In genomic region chr2L:19492934-19493686, dm6 we compare ENCODE assay signal across 5 fruit fly cellular contexts.
TF ChIP-seq lines count a peak whose summit lies in the region.

Gene swm (plus strand): TSS chr2L:19493251.
Gene Ctu2 (minus strand): TSS chr2L:19493253.

- TF ChIP-seq CTCF in whole organism, embryonic (GFP tag; optimal IDR thresholded peaks at IDR 0.05; lab: Kevin White, UChicago) = no peak

TF ChIP-seq in whole organism, adult, 20 proteins besides CTCF, POLR2A, EP300 and RAD21 (continues in another document):
- TF ChIP-seq CG12768 (GFP tag; optimal IDR thresholded peaks at IDR 0.05; lab: Kevin White, UChicago) (peak; percentile 74), cic (GFP tag; optimal IDR thresholded peaks at IDR 0.05; lab: Kevin White, UChicago) (no peak), pad (GFP tag; optimal IDR thresholded peaks at IDR 0.05; lab: Kevin White, UChicago) (peak; percentile 38), CG7101 (tag; optimal IDR thresholded peaks at IDR 0.05; lab: Kevin White, UChicago) (peak; percentile 85), toe (GFP tag; optimal IDR thresholded peaks at IDR 0.05; lab: Kevin White, UChicago) (no peak), cnc (optimal IDR thresholded peaks at IDR 0.05; lab: Kevin White, UChicago) (no peak), Clk (GFP tag; optimal IDR thresholded peaks at IDR 0.05; lab: Kevin White, UChicago) (peak; percentile 36), bab1 (GFP tag; optimal IDR thresholded peaks at IDR 0.05; lab: Kevin White, UChicago) (peak; percentile 78), Hr96 (GFP tag; optimal IDR thresholded peaks at IDR 0.05; lab: Kevin White, UChicago) (peak; percentile 11), CG33017 (tag; optimal IDR thresholded peaks at IDR 0.05; lab: Kevin White, UChicago) (peak; percentile 59), CG7045 (GFP tag; optimal IDR thresholded peaks at IDR 0.05; lab: Kevin White, UChicago) (peak; percentile 60), CG14711 (tag; optimal IDR thresholded peaks at IDR 0.05; lab: Kevin White, UChicago) (peak; percentile 81), Crg-1 (GFP tag; optimal IDR thresholded peaks at IDR 0.05; lab: Kevin White, UChicago) (peak; percentile 46), Mnt (GFP tag; optimal IDR thresholded peaks at IDR 0.05; lab: Kevin White, UChicago) (peak; percentile 37), tj (GFP tag; optimal IDR thresholded peaks at IDR 0.05; lab: Kevin White, UChicago) (peak; percentile 70), ovo (GFP tag; optimal IDR thresholded peaks at IDR 0.05; lab: Kevin White, UChicago) (peak; percentile 67), kay (GFP tag; lab: Kevin White, UChicago; ENCODE audit: borderline replicate concordance) (no peak), CG5204 (GFP tag; optimal IDR thresholded peaks at IDR 0.05; lab: Kevin White, UChicago) (no peak)

TF ChIP-seq in whole organism, embryonic, 481 proteins besides CTCF, POLR2A, EP300 and RAD21 (continues in another document):
- TF ChIP-seq CG15696 (tag; optimal IDR thresholded peaks at IDR 0.05; lab: Kevin White, UChicago) = peak; percentile 80
- no peak for TF ChIP-seq Hr78 (GFP tag; optimal IDR thresholded peaks at IDR 0.05; lab: Kevin White, UChicago)
- TF ChIP-seq ase (GFP tag; IDR thresholded peaks at IDR 0.05; lab: Robert Waterston, UW) = no peak
- TF ChIP-seq bsh (GFP tag; optimal IDR thresholded peaks at IDR 0.05; lab: Kevin White, UChicago) = peak in 1 of 2 experiments; percentile 67
- TF ChIP-seq CG10462 (GFP tag; optimal IDR thresholded peaks at IDR 0.05; lab: Kevin White, UChicago) = no peak
- TF ChIP-seq rib (GFP tag; IDR thresholded peaks at IDR 0.05; lab: Robert Waterston, UW) = no peak
- peak; percentile 67 for TF ChIP-seq HLH4C (GFP tag; IDR thresholded peaks at IDR 0.05; lab: Robert Waterston, UW; ENCODE audit: partially characterized antibody)
- no peak for TF ChIP-seq CG7786 (GFP tag; optimal IDR thresholded peaks at IDR 0.05; lab: Kevin White, UChicago)
- peak; percentile 68 for TF ChIP-seq ind (GFP tag; optimal IDR thresholded peaks at IDR 0.05; lab: Kevin White, UChicago)
- peak; percentile 36; the same call in 1 of the 2 replicates for TF ChIP-seq klu (GFP tag; IDR thresholded peaks at IDR 0.05; lab: Robert Waterston, UW)
- no peak for TF ChIP-seq CG4282 (GFP tag; optimal IDR thresholded peaks at IDR 0.05; lab: Kevin White, UChicago)
- TF ChIP-seq Asciz (GFP tag; optimal IDR thresholded peaks at IDR 0.05; lab: Kevin White, UChicago) = no peak
- peak; percentile 81 for TF ChIP-seq Dref (GFP tag; IDR thresholded peaks at IDR 0.05; lab: Robert Waterston, UW)
- TF ChIP-seq CG34422 (GFP tag; IDR thresholded peaks at IDR 0.05; lab: Robert Waterston, UW) = peak; percentile 39; the same call in 1 of the 3 replicates
- no peak for TF ChIP-seq tx (GFP tag; optimal IDR thresholded peaks at IDR 0.05; lab: Kevin White, UChicago)
- no peak for TF ChIP-seq gsb-n (tag; optimal IDR thresholded peaks at IDR 0.05; lab: Kevin White, UChicago)
- TF ChIP-seq CG9609 (GFP tag; optimal IDR thresholded peaks at IDR 0.05; lab: Kevin White, UChicago) = no peak
- TF ChIP-seq CG13296 (GFP tag; optimal IDR thresholded peaks at IDR 0.05; lab: Kevin White, UChicago) = peak; percentile 68
- TF ChIP-seq CG8944 (GFP tag; optimal IDR thresholded peaks at IDR 0.05; lab: Kevin White, UChicago) = no peak

TF ChIP-seq in whole organism, prepupa, 60 proteins besides CTCF, POLR2A, EP300 and RAD21:
- no peak for TF ChIP-seq CG6808 (GFP tag; optimal IDR thresholded peaks at IDR 0.05; lab: Kevin White, UChicago)
- TF ChIP-seq esn (GFP tag; optimal IDR thresholded peaks at IDR 0.05; lab: Kevin White, UChicago) = peak; percentile 41
- TF ChIP-seq svp (GFP tag; lab: Kevin White, UChicago) = peak; percentile 71
- TF ChIP-seq Gug (GFP tag; IDR thresholded peaks at IDR 0.05; lab: Robert Waterston, UW) = peak; percentile 42
- peak; percentile 50; the same call in 1 of the 3 replicates for TF ChIP-seq CG8119 (GFP tag; IDR thresholded peaks at IDR 0.05; lab: Robert Waterston, UW)
- TF ChIP-seq achi (GFP tag; optimal IDR thresholded peaks at IDR 0.05; lab: Kevin White, UChicago) = peak; percentile 58
- no peak for TF ChIP-seq CG11902 (GFP tag; optimal IDR thresholded peaks at IDR 0.05; lab: Kevin White, UChicago)
- TF ChIP-seq CG3032 (tag; optimal IDR thresholded peaks at IDR 0.05; lab: Kevin White, UChicago) = peak; percentile 72
- no peak for TF ChIP-seq CG6792 (GFP tag; optimal IDR thresholded peaks at IDR 0.05; lab: Kevin White, UChicago)
- peak; percentile 40; the same call in 1 of the 3 replicates for TF ChIP-seq eg (GFP tag; IDR thresholded peaks at IDR 0.05; lab: Robert Waterston, UW)
- TF ChIP-seq lz (GFP tag; optimal IDR thresholded peaks at IDR 0.05; lab: Kevin White, UChicago) = peak; percentile 37
- TF ChIP-seq CG31627 (GFP tag; optimal IDR thresholded peaks at IDR 0.05; lab: Kevin White, UChicago) = peak; percentile 8

TF ChIP-seq in whole organism, pupa, 21 proteins besides CTCF, POLR2A, EP300 and RAD21:
- no peak for TF ChIP-seq CG34367 (tag; optimal IDR thresholded peaks at IDR 0.05; lab: Kevin White, UChicago)
- TF ChIP-seq Snoo (tag; optimal IDR thresholded peaks at IDR 0.05; lab: Kevin White, UChicago) = no peak
- no peak for TF ChIP-seq CG13204 (GFP tag; optimal IDR thresholded peaks at IDR 0.05; lab: Kevin White, UChicago)
- TF ChIP-seq EcR (GFP tag; optimal IDR thresholded peaks at IDR 0.05; lab: Kevin White, UChicago) = peak; percentile 19
- no peak for TF ChIP-seq CG17806 (tag; optimal IDR thresholded peaks at IDR 0.05; lab: Kevin White, UChicago)
- no peak for TF ChIP-seq CG4496 (GFP tag; IDR thresholded peaks at IDR 0.05; lab: Robert Waterston, UW)
- TF ChIP-seq rn (GFP tag; IDR thresholded peaks at IDR 0.05; lab: Robert Waterston, UW) = no peak
- no peak for TF ChIP-seq Pif1B (GFP tag; optimal IDR thresholded peaks at IDR 0.05; lab: Kevin White, UChicago)
- TF ChIP-seq Pif1A (GFP tag; optimal IDR thresholded peaks at IDR 0.05; lab: Kevin White, UChicago) = no peak
- no peak for TF ChIP-seq CG14655 (GFP tag; optimal IDR thresholded peaks at IDR 0.05; lab: Kevin White, UChicago)
- peak; percentile 43 for TF ChIP-seq CG9948 (tag; optimal IDR thresholded peaks at IDR 0.05; lab: Kevin White, UChicago)
- TF ChIP-seq CG10348 (GFP tag; IDR thresholded peaks at IDR 0.05; lab: Robert Waterston, UW) = no peak
- peak; percentile 56; the same call in 1 of the 2 replicates for TF ChIP-seq CG32121 (GFP tag; IDR thresholded peaks at IDR 0.05; lab: Robert Waterston, UW)
- TF ChIP-seq CG15710 (tag; optimal IDR thresholded peaks at IDR 0.05; lab: Kevin White, UChicago) = peak; percentile 70
- TF ChIP-seq Ets98B (GFP tag; IDR thresholded peaks at IDR 0.05; lab: Robert Waterston, UW) = no peak; the same call in 1 of the 2 replicates
- TF ChIP-seq D1 (tag; optimal IDR thresholded peaks at IDR 0.05; lab: Kevin White, UChicago) = no peak
- TF ChIP-seq fd96Ca (GFP tag; IDR thresholded peaks at IDR 0.05; lab: Robert Waterston, UW) = no peak
- TF ChIP-seq CG8301 (tag; optimal IDR thresholded peaks at IDR 0.05; lab: Kevin White, UChicago) = no peak
- no peak for TF ChIP-seq CG12605 (GFP tag; IDR thresholded peaks at IDR 0.05; lab: Robert Waterston, UW)
- no peak for TF ChIP-seq CG8159 (tag; optimal IDR thresholded peaks at IDR 0.05; lab: Kevin White, UChicago)
- no peak for TF ChIP-seq gl (tag; optimal IDR thresholded peaks at IDR 0.05; lab: Kevin White, UChicago)
TF ChIP-seq in whole organism, pupa: peak in this region for 4.

TF ChIP-seq in whole organism, wandering third instar larva, 38 proteins besides CTCF, POLR2A, EP300 and RAD21:
- TF ChIP-seq sv (GFP tag; optimal IDR thresholded peaks at IDR 0.05; lab: Kevin White, UChicago) = peak; percentile 21
- no peak for TF ChIP-seq GATAd (GFP tag; optimal IDR thresholded peaks at IDR 0.05; lab: Kevin White, UChicago)
- no peak for TF ChIP-seq Rel (GFP tag; optimal IDR thresholded peaks at IDR 0.05; lab: Kevin White, UChicago)
- TF ChIP-seq Rel (tag; optimal IDR thresholded peaks at IDR 0.05; lab: Kevin White, UChicago) = peak; percentile 46
- TF ChIP-seq Dfd (GFP tag; optimal IDR thresholded peaks at IDR 0.05; lab: Kevin White, UChicago) = no peak
- peak; percentile 83 for TF ChIP-seq HLH106 (tag; optimal IDR thresholded peaks at IDR 0.05; lab: Kevin White, UChicago)
- TF ChIP-seq Dif (GFP tag; optimal IDR thresholded peaks at IDR 0.05; lab: Kevin White, UChicago; ENCODE audit: partially characterized antibody) = no peak
- TF ChIP-seq psq (GFP tag; optimal IDR thresholded peaks at IDR 0.05; lab: Kevin White, UChicago) = peak; percentile 52
- TF ChIP-seq Jra (GFP tag; optimal IDR thresholded peaks at IDR 0.05; lab: Kevin White, UChicago) = no peak
- TF ChIP-seq rgr (GFP tag; optimal IDR thresholded peaks at IDR 0.05; lab: Kevin White, UChicago) = peak; percentile 36
- TF ChIP-seq ey (GFP tag; optimal IDR thresholded peaks at IDR 0.05; lab: Kevin White, UChicago) = peak; percentile 11
- peak; percentile 89 for TF ChIP-seq Myc (optimal IDR thresholded peaks at IDR 0.05; lab: Kevin White, UChicago)
- no peak for TF ChIP-seq jim (GFP tag; optimal IDR thresholded peaks at IDR 0.05; lab: Kevin White, UChicago)
- TF ChIP-seq pan (optimal IDR thresholded peaks at IDR 0.05; lab: Kevin White, UChicago) = no peak
- TF ChIP-seq OdsH (GFP tag; optimal IDR thresholded peaks at IDR 0.05; lab: Kevin White, UChicago) = peak; percentile 35
- TF ChIP-seq CG9705 (GFP tag; optimal IDR thresholded peaks at IDR 0.05; lab: Kevin White, UChicago) = peak; percentile 60
- TF ChIP-seq Hr83 (GFP tag; optimal IDR thresholded peaks at IDR 0.05; lab: Kevin White, UChicago; ENCODE audit: poor library complexity, severe bottlenecking) = no peak
- TF ChIP-seq dsf (GFP tag; optimal IDR thresholded peaks at IDR 0.05; lab: Kevin White, UChicago; ENCODE audit: borderline replicate concordance) = no peak
- peak; percentile 60 for TF ChIP-seq Sp1 (GFP tag; optimal IDR thresholded peaks at IDR 0.05; lab: Kevin White, UChicago)
- TF ChIP-seq Hr78 (GFP tag; optimal IDR thresholded peaks at IDR 0.05; lab: Kevin White, UChicago) = no peak
